Worm (Caenorhabditis elegans): Measurements from ENCODE around the gene R07B1.5.
A peak's percentile ranks its signal among the peaks of the same experiment; 100 is the strongest.

R07B1.5 gene

DNA sequence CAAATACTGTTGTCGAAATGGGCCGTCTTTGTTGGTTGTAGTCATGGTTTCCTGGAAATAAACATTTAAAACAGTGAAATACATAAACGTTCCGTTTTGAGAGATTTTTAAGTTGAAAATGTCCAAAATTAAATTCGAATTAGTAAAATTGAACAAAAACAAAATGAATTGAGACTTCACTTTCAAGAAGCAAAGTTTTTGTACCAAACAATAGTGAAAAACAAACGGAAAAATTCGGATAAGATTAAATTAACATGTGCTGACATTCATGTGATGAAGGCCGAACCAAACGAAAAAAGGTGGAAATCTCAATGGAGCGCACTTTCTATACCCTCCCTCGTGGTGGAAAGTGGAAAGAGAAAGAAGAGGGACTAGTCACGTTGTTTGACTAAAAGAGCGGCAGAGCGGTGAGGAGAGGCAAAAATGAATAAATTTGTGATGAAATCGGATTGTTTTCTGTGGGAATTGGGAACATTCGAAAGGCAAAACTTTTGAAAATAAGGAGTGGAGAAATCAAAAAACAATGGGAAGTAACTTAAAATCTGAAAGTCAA, 25.3 kb upstream of the R07B1.5 start, which contains the start of gene ipla-2 (continued):
- TF ChIP-seq lir-1 (GFP tag; conservative IDR thresholded peaks at IDR 0.05) (no peak), rpc-1 (optimal IDR thresholded peaks at IDR 0.05) (no peak), rpc-1 (tag; optimal IDR thresholded peaks at IDR 0.05) (no peak), lag-1 (GFP tag; IDR thresholded peaks at IDR 0.05) (no peak), hrde-1 (tag; optimal IDR thresholded peaks at IDR 0.05; ENCODE audit: borderline replicate concordance) (no peak), ztf-25 (GFP tag; IDR thresholded peaks at IDR 0.05) (no peak), B0019.2 (GFP tag; conservative IDR thresholded peaks at IDR 0.05) (no peak), pbrm-1 (GFP tag; IDR thresholded peaks at IDR 0.05) (no peak), attf-6 (GFP tag; IDR thresholded peaks at IDR 0.05) (no peak), hmg-20 (GFP tag; IDR thresholded peaks at IDR 0.05) (no peak), snpc-4 (GFP tag; optimal IDR thresholded peaks at IDR 0.05) (no peak), snpc-4 (tag; optimal IDR thresholded peaks at IDR 0.05) (peak in 1 of 4 experiments; percentile 21), F55B11.4 (tag; optimal IDR thresholded peaks at IDR 0.05; ENCODE audit: borderline replicate concordance, insufficient read depth) (no peak), snpc-1.3 (tag; optimal IDR thresholded peaks at IDR 0.05; ENCODE audit: insufficient read depth) (no peak), ztf-26 (tag; optimal IDR thresholded peaks at IDR 0.05) (no peak), F49E8.2 (tag; optimal IDR thresholded peaks at IDR 0.05; ENCODE audit: insufficient read depth) (no peak), hmg-1.2 (GFP tag; IDR thresholded peaks at IDR 0.05) (peak; percentile 36; the same call in 1 of the 2 replicates), K12H6.12 (tag; optimal IDR thresholded peaks at IDR 0.05) (peak; percentile 48), cebp-1 (GFP tag; IDR thresholded peaks at IDR 0.05) (peak; percentile 74), cebp-1 (tag; optimal IDR thresholded peaks at IDR 0.05) (peak; percentile 90), ZK185.1 (tag; optimal IDR thresholded peaks at IDR 0.05; ENCODE audit: poor library complexity, severe bottlenecking) (no peak), akir-1 (GFP tag; optimal IDR thresholded peaks at IDR 0.05) (no peak), T07F8.4 (tag; optimal IDR thresholded peaks at IDR 0.05) (no peak), ets-4 (GFP tag; optimal IDR thresholded peaks at IDR 0.05) (no peak), die-1 (tag; optimal IDR thresholded peaks at IDR 0.05) (no peak), nfyb-1 (GFP tag; IDR thresholded peaks at IDR 0.05) (no peak), gei-17 (GFP tag; optimal IDR thresholded peaks at IDR 0.05) (no peak)

DNA sequence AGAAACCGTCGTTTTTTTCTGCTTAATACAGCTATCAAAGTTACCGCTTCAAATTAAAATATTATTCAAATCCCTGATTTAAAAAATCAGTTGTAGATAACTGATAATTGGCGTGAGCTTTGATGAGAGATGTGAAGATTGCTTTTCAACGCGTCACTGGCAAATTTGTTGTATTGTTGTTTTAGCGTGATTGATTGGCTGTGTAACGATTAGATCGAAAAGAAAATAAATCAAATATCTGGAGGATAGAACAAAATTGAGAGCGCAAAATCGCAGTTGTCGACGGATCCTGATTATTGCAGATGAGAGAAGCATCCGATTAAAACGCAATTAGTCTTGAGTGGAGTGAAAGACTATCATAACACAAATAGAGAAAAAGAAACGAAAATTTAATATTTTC, 22.5 kb upstream of the R07B1.5 start:
- TF ChIP-seq C17E4.6 (GFP tag; IDR thresholded peaks at IDR 0.05) = no peak
- TF ChIP-seq ama-1 (optimal IDR thresholded peaks at IDR 0.05) = no peak
- TF ChIP-seq ama-1 (GFP tag; optimal IDR thresholded peaks at IDR 0.05) = no peak
- no peak for TF ChIP-seq Y95B8A.8 (GFP tag; IDR thresholded peaks at IDR 0.05)
- no peak for TF ChIP-seq nhr-179 (tag; optimal IDR thresholded peaks at IDR 0.05)
- TF ChIP-seq mes-4 (tag; optimal IDR thresholded peaks at IDR 0.05) = no peak
- TF ChIP-seq lir-1 (GFP tag; conservative IDR thresholded peaks at IDR 0.05) = no peak
- TF ChIP-seq B0261.1 (tag; optimal IDR thresholded peaks at IDR 0.05) = no peak
- TF ChIP-seq snpc-1.1 (tag; optimal IDR thresholded peaks at IDR 0.05; ENCODE audit: insufficient read depth) = no peak
- TF ChIP-seq snpc-1.3 (tag; optimal IDR thresholded peaks at IDR 0.05; ENCODE audit: insufficient read depth) = no peak
- TF ChIP-seq bed-1 (GFP tag; IDR thresholded peaks at IDR 0.05) = no peak
- TF ChIP-seq F22D6.2 (tag; optimal IDR thresholded peaks at IDR 0.05) = no peak
- no peak for TF ChIP-seq B0336.3 (GFP tag; IDR thresholded peaks at IDR 0.05)

Measured in whole organism, young adult.